Worm (Caenorhabditis elegans) whole organism, L1 larva: ENCODE measurements around the gene T16A9.5.

Experiments
- C04F5.9 ChIP-seq: sonication (generic microtip); optimal IDR thresholded peaks from 2 replicates; lab custom pipeline; 2016; ENCODE audit warnings: missing genetic modification characterization, missing compliant biosample characterization
- C16A3.4 ChIP-seq: fragments of 150-350 bp; optimal IDR thresholded peaks from 2 replicates; lab custom pipeline; 2014; ENCODE audit warnings: missing biosample characterization, missing genetic modification characterization
- ceh-8 ChIP-seq: fragments of 200-800 bp; sonication (Bioruptor generic); optimal IDR thresholded peaks from 2 replicates; lab custom pipeline; 2018; ENCODE audit warnings: mild to moderate bottlenecking, missing genetic modification characterization, moderate library complexity, missing compliant biosample characterization
- ceh-88 ChIP-seq: fragments of 200-800 bp; sonication (Bioruptor generic); IDR thresholded peaks from 2 replicates; pipeline ENCODE4 v1.3.6; 2022; ENCODE audit warnings: missing genetic modification characterization, missing compliant biosample characterization
- ces-1 ChIP-seq: fragments of 150-350 bp; optimal IDR thresholded peaks from 2 replicates; lab custom pipeline; 2014; ENCODE audit warnings: missing biosample characterization, missing genetic modification reagents, missing genetic modification characterization
- dsc-1 ChIP-seq: sonication (generic microtip); optimal IDR thresholded peaks from 2 replicates; lab custom pipeline; 2016; ENCODE audit warnings: mild to moderate bottlenecking, missing genetic modification characterization, missing compliant biosample characterization
- efl-1 ChIP-seq, 4 experiments: fragments of 150-350 bp; optimal IDR thresholded peaks in 3 of 4; peaks in 1 of 4; 1 replicate in 1 of 4; 2 replicates in 3 of 4; lab custom pipeline; 2014; ENCODE audit warnings: missing biosample characterization in 2 of 4, missing genetic modification characterization in 2 of 4, missing genetic modification reagents in 2 of 4
- elt-3 ChIP-seq, 6 experiments: fragments of 150-350 bp in 1 of 6; sonication (generic microtip); optimal IDR thresholded peaks; 2 replicates each; lab custom pipeline; 2017 to 2018; ENCODE audit warnings: missing biosample characterization in 6 of 6, missing genetic modification characterization in 6 of 6, inconsistent platforms in 1 of 6
- fkh-10 ChIP-seq: sonication (generic microtip); optimal IDR thresholded peaks from 2 replicates; lab custom pipeline; 2017; ENCODE audit warnings: missing biosample characterization, missing genetic modification reagents, missing genetic modification characterization
- fkh-8 ChIP-seq: sonication (generic microtip); optimal IDR thresholded peaks from 2 replicates; lab custom pipeline; 2016; ENCODE audit warnings: mild to moderate bottlenecking, missing genetic modification characterization, missing compliant biosample characterization
- hlh-17 ChIP-seq: fragments of 200-800 bp; sonication (Bioruptor generic); optimal IDR thresholded peaks from 2 replicates; lab custom pipeline; 2018; ENCODE audit warnings: missing genetic modification characterization, mild to moderate bottlenecking, missing compliant biosample characterization, moderate library complexity, borderline replicate concordance
- jun-1 ChIP-seq: fragments of 150-350 bp; optimal IDR thresholded peaks from 2 replicates; lab custom pipeline; 2014; ENCODE audit warnings: missing biosample characterization, missing genetic modification reagents, missing genetic modification characterization
- lin-13 ChIP-seq: fragments of 150-350 bp; optimal IDR thresholded peaks from 2 replicates; lab custom pipeline; 2014; ENCODE audit warnings: missing biosample characterization, missing genetic modification reagents, missing genetic modification characterization
- lin-14 ChIP-seq: fragments of 200-800 bp; sonication (Bioruptor generic); optimal IDR thresholded peaks from 2 replicates; lab custom pipeline; 2018; ENCODE audit warnings: mild to moderate bottlenecking, missing genetic modification characterization, moderate library complexity, missing compliant biosample characterization
- lin-39 ChIP-seq: fragments of 150-350 bp; optimal IDR thresholded peaks from 2 replicates; lab custom pipeline; 2014; ENCODE audit warnings: missing biosample characterization, missing genetic modification reagents, missing genetic modification characterization
- lir-3 ChIP-seq: sonication (generic microtip); optimal IDR thresholded peaks from 2 replicates; lab custom pipeline; 2016; ENCODE audit warnings: mild to moderate bottlenecking, missing genetic modification characterization, moderate library complexity, missing compliant biosample characterization; ENCODE audit not compliant: poor library complexity
- mab-9 ChIP-seq: fragments of 200-800 bp; sonication (Bioruptor generic); IDR thresholded peaks from 2 replicates; pipeline ENCODE4 v1.3.6; 2022; ENCODE audit warnings: missing genetic modification reagents, missing genetic modification characterization, missing compliant biosample characterization
- mef-2 ChIP-seq: fragments of 150-350 bp; optimal IDR thresholded peaks from 2 replicates; lab custom pipeline; 2014; ENCODE audit warnings: missing biosample characterization, missing genetic modification characterization
- nhr-11 ChIP-seq: fragments of 150-350 bp; optimal IDR thresholded peaks from 2 replicates; lab custom pipeline; 2014; ENCODE audit warnings: missing biosample characterization, missing genetic modification characterization
- nhr-12 ChIP-seq: sonication (generic microtip); optimal IDR thresholded peaks from 2 replicates; lab custom pipeline; 2017; ENCODE audit warnings: missing biosample characterization, missing genetic modification characterization
- nhr-19 ChIP-seq: fragments of 200-800 bp; sonication (Bioruptor generic); conservative IDR thresholded peaks from 2 replicates; pipeline ENCODE4 v1.3.6; 2022; ENCODE audit warnings: missing genetic modification characterization, missing compliant biosample characterization
- nhr-20 ChIP-seq: sonication (generic microtip); optimal IDR thresholded peaks from 2 replicates; lab custom pipeline; 2016; ENCODE audit warnings: mild to moderate bottlenecking, missing genetic modification characterization, missing compliant biosample characterization
- nhr-28 ChIP-seq: fragments of 150-350 bp; optimal IDR thresholded peaks from 2 replicates; lab custom pipeline; 2014; ENCODE audit warnings: missing biosample characterization, missing genetic modification characterization
- nhr-71 ChIP-seq: sonication (generic microtip); optimal IDR thresholded peaks from 2 replicates; lab custom pipeline; 2016; ENCODE audit warnings: mild to moderate bottlenecking, missing genetic modification characterization, moderate library complexity, missing compliant biosample characterization
- nhr-76 ChIP-seq: sonication (generic microtip); optimal IDR thresholded peaks from 2 replicates; lab custom pipeline; 2017; ENCODE audit warnings: missing biosample characterization, missing genetic modification characterization
- nhr-77 ChIP-seq: fragments of 150-350 bp; optimal IDR thresholded peaks from 2 replicates; lab custom pipeline; 2014; ENCODE audit warnings: missing biosample characterization, missing genetic modification characterization
- nhr-84 ChIP-seq: sonication (generic microtip); optimal IDR thresholded peaks from 2 replicates; lab custom pipeline; 2017; ENCODE audit warnings: missing biosample characterization, missing genetic modification characterization
- nhr-85 ChIP-seq: sonication (generic microtip); peaks from one replicate; lab custom pipeline; 2016; ENCODE audit warnings: missing genetic modification characterization, inconsistent platforms, missing compliant biosample characterization
- nhr-90 ChIP-seq: sonication (generic microtip); optimal IDR thresholded peaks from 2 replicates; lab custom pipeline; 2016; ENCODE audit warnings: mild to moderate bottlenecking, missing genetic modification characterization, missing compliant biosample characterization; ENCODE audit not compliant: poor library complexity
- pag-3 ChIP-seq: sonication (generic microtip); optimal IDR thresholded peaks from 2 replicates; lab custom pipeline; 2017; ENCODE audit warnings: missing genetic modification characterization, mild to moderate bottlenecking, missing compliant biosample characterization, antibody characterized with exemption, borderline replicate concordance; ENCODE audit not compliant: insufficient read depth
- rnt-1 ChIP-seq: sonication (generic microtip); optimal IDR thresholded peaks from 2 replicates; lab custom pipeline; 2016; ENCODE audit warnings: mild to moderate bottlenecking, missing genetic modification characterization, moderate library complexity, missing compliant biosample characterization
- snu-23 ChIP-seq: sonication (generic microtip); optimal IDR thresholded peaks from 2 replicates; lab custom pipeline; 2016; ENCODE audit warnings: missing genetic modification characterization, missing compliant biosample characterization
- sox-4 ChIP-seq: sonication (generic microtip); optimal IDR thresholded peaks from 2 replicates; lab custom pipeline; 2016; ENCODE audit warnings: missing genetic modification characterization, missing compliant biosample characterization
- swsn-7 ChIP-seq: sonication (generic microtip); optimal IDR thresholded peaks from 2 replicates; lab custom pipeline; 2016; ENCODE audit warnings: missing genetic modification characterization, missing compliant biosample characterization
- tbx-2 ChIP-seq: sonication (generic microtip); optimal IDR thresholded peaks from 2 replicates; lab custom pipeline; 2016; ENCODE audit warnings: missing genetic modification characterization, missing compliant biosample characterization
- tlp-1 ChIP-seq: fragments of 150-350 bp; optimal IDR thresholded peaks from 2 replicates; lab custom pipeline; 2014; ENCODE audit warnings: missing biosample characterization, missing genetic modification characterization
- unc-86 ChIP-seq: sonication (generic microtip); optimal IDR thresholded peaks from 2 replicates; lab custom pipeline; 2016; ENCODE audit warnings: missing genetic modification characterization, missing compliant biosample characterization
- unc-98 ChIP-seq: fragments of 200-800 bp; sonication (Bioruptor generic); IDR thresholded peaks from 2 replicates; pipeline ENCODE4 v1.3.6; 2022; ENCODE audit warnings: missing genetic modification characterization, missing compliant biosample characterization
- zip-4 ChIP-seq: fragments of 200-800 bp; sonication (Bioruptor generic); optimal IDR thresholded peaks from 2 replicates; lab custom pipeline; 2018; ENCODE audit warnings: mild to moderate bottlenecking, missing genetic modification characterization, moderate library complexity, missing compliant biosample characterization
- ztf-4 ChIP-seq: fragments of 150-350 bp; optimal IDR thresholded peaks from 2 replicates; lab custom pipeline; 2014; ENCODE audit warnings: missing biosample characterization, missing genetic modification characterization

Gene T16A9.5

DNA sequence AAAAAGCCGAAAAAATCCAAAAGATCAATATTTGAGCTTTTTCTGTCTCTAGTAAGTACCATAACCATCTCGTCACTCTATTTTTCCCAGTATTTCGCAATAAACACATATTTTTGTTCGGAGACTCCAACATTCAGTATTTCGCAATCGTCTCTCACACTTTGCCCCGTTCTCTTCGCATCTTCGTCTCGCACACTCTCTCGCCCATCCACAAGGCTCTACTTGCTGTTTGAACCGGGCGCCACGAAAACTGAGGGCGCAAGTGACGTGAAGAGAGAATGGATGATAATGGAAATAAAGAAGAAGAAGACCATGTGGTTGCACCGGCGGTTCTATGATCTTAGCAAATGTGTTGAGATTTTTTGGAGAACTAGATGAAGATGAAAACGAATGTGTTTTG lies 14.9 kb downstream of the T16A9.5 start (continued):
- TF ChIP-seq zip-4 (GFP tag; lab: Kevin White, UChicago) (peak; percentile 100), nhr-85 (peak; percentile 91), lin-39 (tag; lab: Kevin White, UChicago) (peak; percentile 57), swsn-7 (peak; percentile 91)

DNA sequence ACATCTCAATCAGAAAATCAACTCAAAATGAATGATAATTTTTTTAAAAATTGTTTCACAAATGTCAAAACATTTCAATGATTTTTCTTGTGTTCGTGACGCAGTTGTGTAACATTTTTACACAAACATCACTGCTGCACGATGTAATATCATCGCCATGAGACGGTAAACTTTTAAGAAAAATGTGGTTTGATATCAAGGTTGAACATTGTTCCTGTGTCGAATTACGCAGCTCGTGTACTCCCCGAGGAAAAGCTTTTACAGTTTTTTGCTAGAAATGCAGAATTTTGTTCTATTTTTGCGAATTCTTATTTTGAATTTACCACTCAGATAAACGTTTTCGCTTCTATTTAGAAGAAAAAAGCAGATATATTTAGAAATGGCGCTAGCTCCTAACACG lies 17.4 kb downstream of the T16A9.5 start:
- TF ChIP-seq nhr-84 (tag; lab: Kevin White, UChicago): no peak
- TF ChIP-seq nhr-90 (tag; lab: Kevin White, UChicago): peak; percentile 18
- no peak for TF ChIP-seq pag-3
- TF ChIP-seq ztf-4 (tag; lab: Kevin White, UChicago): peak; percentile 24
- no peak for TF ChIP-seq nhr-85
- TF ChIP-seq nhr-12 (tag; lab: Kevin White, UChicago): no peak
- TF ChIP-seq rnt-1: peak; percentile 19
- no peak for TF ChIP-seq mef-2 (tag; lab: Kevin White, UChicago)
- TF ChIP-seq tlp-1: no peak
- TF ChIP-seq ceh-8 (GFP tag; lab: Kevin White, UChicago): no peak
- no peak for TF ChIP-seq fkh-10 (GFP tag; lab: Kevin White, UChicago)
- no peak for TF ChIP-seq fkh-8 (tag; lab: Kevin White, UChicago)
- peak; percentile 35 for TF ChIP-seq snu-23
- no peak for TF ChIP-seq ces-1
- no peak for TF ChIP-seq lir-3 (tag; lab: Kevin White, UChicago)
- no peak for TF ChIP-seq nhr-77 (tag; lab: Kevin White, UChicago)
- peak; percentile 12 for TF ChIP-seq nhr-20
- TF ChIP-seq lin-13 (GFP tag; lab: Kevin White, UChicago): no peak
- TF ChIP-seq hlh-17 (GFP tag; lab: Kevin White, UChicago): no peak
- peak in 1 of 6 experiments; percentile 0 for TF ChIP-seq elt-3 (tag; optimal IDR thresholded peaks at IDR 0.05; lab: Kevin White, UChicago)
- TF ChIP-seq lin-14 (GFP tag; lab: Kevin White, UChicago): peak; percentile 41
- TF ChIP-seq unc-86 (tag; lab: Kevin White, UChicago): no peak
- TF ChIP-seq C04F5.9 (tag; lab: Kevin White, UChicago): no peak
- TF ChIP-seq nhr-71: peak; percentile 47

DNA sequence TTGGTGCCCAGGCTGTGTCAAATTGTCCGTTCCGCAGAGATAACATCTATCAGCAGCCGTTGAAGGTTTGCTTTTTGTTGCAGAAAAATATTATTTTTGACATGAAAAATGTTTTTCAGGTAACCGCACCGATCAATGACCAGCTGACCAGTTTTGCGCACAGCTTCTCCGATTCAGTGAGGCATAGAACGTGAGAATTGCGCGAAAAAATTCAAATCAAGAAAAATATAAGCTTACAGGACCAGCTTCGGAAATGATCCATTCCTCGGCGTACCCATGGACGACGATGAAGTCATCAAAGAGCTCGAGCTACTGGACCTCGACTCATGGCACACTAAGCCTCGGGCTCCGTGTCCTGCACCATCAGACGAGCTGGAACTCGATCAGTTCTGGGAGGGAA lies 20.5 kb downstream of the T16A9.5 start:
- 0 out of 2 replicates have a peak, but pooled peaks have one; percentile 6 for TF ChIP-seq mab-9 (GFP tag; lab: Robert Waterston, UW)
- TF ChIP-seq sox-4 (tag; lab: Kevin White, UChicago): no peak
- no peak for TF ChIP-seq ceh-88
- TF ChIP-seq efl-1 (optimal IDR thresholded peaks at IDR 0.05; lab: Kevin White, UChicago): no peak
- peak in 1 of 2 experiments; percentile 90 for TF ChIP-seq efl-1 (GFP tag; optimal IDR thresholded peaks at IDR 0.05 in 1 of 2; lab: Kevin White, UChicago)
- no peak for TF ChIP-seq unc-98 (GFP tag; lab: Robert Waterston, UW)
- no peak for TF ChIP-seq nhr-11 (tag; lab: Kevin White, UChicago)
- no peak for TF ChIP-seq jun-1 (tag; lab: Kevin White, UChicago)
- no peak for TF ChIP-seq tbx-2
- no peak for TF ChIP-seq nhr-76
- no peak for TF ChIP-seq fkh-10 (GFP tag; lab: Kevin White, UChicago)
- TF ChIP-seq dsc-1: no peak
- TF ChIP-seq nhr-19 (GFP tag; lab: Robert Waterston, UW): no peak
- TF ChIP-seq elt-3 (tag; optimal IDR thresholded peaks at IDR 0.05; lab: Kevin White, UChicago): no peak
- TF ChIP-seq nhr-28 (tag; lab: Kevin White, UChicago): no peak
- TF ChIP-seq C16A3.4 (tag; lab: Kevin White, UChicago): no peak
- no peak for TF ChIP-seq snu-23
